Worm (Caenorhabditis elegans): ENCODE results near the gene sax-2.

ce11 chrIII:5089489-5089888, 20.0 kb upstream of the sax-2 start:
- TF ChIP-seq ref-1 (GFP tag; conservative IDR thresholded peaks at IDR 0.05) (no peak), flt-1 (GFP tag; IDR thresholded peaks at IDR 0.05) (no peak), T22C8.4 (GFP tag; IDR thresholded peaks at IDR 0.05) (no peak), ztf-23 (GFP tag; IDR thresholded peaks at IDR 0.05) (no peak)
